Worm (Caenorhabditis elegans) whole organism, L2 larva: ENCODE measurements around the gene B0001.3.
"Not testable (repeated sequence)": the region's sequence is repeated elsewhere in the genome, so short reads cannot be mapped to it uniquely, and the experiment has no call there.

Experiments
- C34F6.9 ChIP-seq: fragments of 150-350 bp; optimal IDR thresholded peaks from 2 replicates; lab custom pipeline; 2014; ENCODE audit warnings: missing biosample characterization, missing genetic modification characterization
- F13H6.1 ChIP-seq: sonication (generic microtip); optimal IDR thresholded peaks from 2 replicates; lab custom pipeline; 2016; ENCODE audit warnings: missing genetic modification characterization, missing compliant biosample characterization
- R02D3.7 ChIP-seq: fragments of 150-350 bp; optimal IDR thresholded peaks from 2 replicates; lab custom pipeline; 2014; ENCODE audit warnings: missing biosample characterization, missing genetic modification characterization
- Y55F3AM.14 ChIP-seq: fragments of 200-800 bp; sonication (Bioruptor generic); optimal IDR thresholded peaks from 2 replicates; lab custom pipeline; 2018; ENCODE audit warnings: mild to moderate bottlenecking, missing genetic modification characterization, missing compliant biosample characterization
- ZK546.5 ChIP-seq: sonication (generic microtip); optimal IDR thresholded peaks from 2 replicates; lab custom pipeline; 2017; ENCODE audit warnings: missing biosample characterization, missing genetic modification characterization
- alr-1 ChIP-seq: fragments of 150-350 bp; optimal IDR thresholded peaks from 2 replicates; lab custom pipeline; 2014; ENCODE audit warnings: missing biosample characterization, missing genetic modification characterization
- aly-2 ChIP-seq: fragments of 150-350 bp; optimal IDR thresholded peaks from 2 replicates; lab custom pipeline; 2014; ENCODE audit warnings: missing biosample characterization, missing genetic modification characterization
- ama-1 ChIP-seq: fragments of 150-350 bp; optimal IDR thresholded peaks from 2 replicates; lab custom pipeline; 2018; ENCODE audit warnings: inconsistent platforms
- ceh-16 ChIP-seq: fragments of 150-350 bp; optimal IDR thresholded peaks from 2 replicates; lab custom pipeline; 2014; ENCODE audit warnings: missing biosample characterization, missing genetic modification characterization
- ceh-82 ChIP-seq: fragments of 150-350 bp; optimal IDR thresholded peaks from 2 replicates; lab custom pipeline; 2014; ENCODE audit warnings: missing biosample characterization, missing genetic modification characterization
- crh-2 ChIP-seq: sonication (generic microtip); optimal IDR thresholded peaks from 2 replicates; lab custom pipeline; 2017; ENCODE audit warnings: missing biosample characterization, missing genetic modification characterization
- fos-1 ChIP-seq: fragments of 150-350 bp; optimal IDR thresholded peaks from 2 replicates; lab custom pipeline; 2014; ENCODE audit warnings: missing biosample characterization, missing genetic modification characterization
- gmeb-1 ChIP-seq: fragments of 150-350 bp; optimal IDR thresholded peaks from 2 replicates; lab custom pipeline; 2014; ENCODE audit warnings: missing biosample characterization, missing genetic modification characterization
- lin-13 ChIP-seq: fragments of 150-350 bp; optimal IDR thresholded peaks from 2 replicates; lab custom pipeline; 2014; ENCODE audit warnings: missing biosample characterization, missing genetic modification reagents, missing genetic modification characterization
- lin-39 ChIP-seq: fragments of 150-350 bp; optimal IDR thresholded peaks from 2 replicates; lab custom pipeline; 2014; ENCODE audit warnings: missing biosample characterization, missing genetic modification reagents, missing genetic modification characterization
- lsy-2 ChIP-seq, 2 experiments: fragments of 150-350 bp in 1 of 2; sonication (generic microtip) in 1 of 2; optimal IDR thresholded peaks; 2 replicates each; lab custom pipeline; 2014 to 2017; ENCODE audit warnings: missing biosample characterization in 2 of 2, missing genetic modification characterization in 2 of 2
- mab-5 ChIP-seq: fragments of 150-350 bp; optimal IDR thresholded peaks from 2 replicates; lab custom pipeline; 2014; ENCODE audit warnings: missing biosample characterization, missing genetic modification characterization
- mbf-1 ChIP-seq: sonication (generic microtip); optimal IDR thresholded peaks from 2 replicates; lab custom pipeline; 2017; ENCODE audit warnings: missing biosample characterization, missing genetic modification characterization
- nhr-10 ChIP-seq: sonication (generic microtip); optimal IDR thresholded peaks from 2 replicates; lab custom pipeline; 2017; ENCODE audit warnings: missing biosample characterization, missing genetic modification characterization
- nhr-11 ChIP-seq: fragments of 150-350 bp; optimal IDR thresholded peaks from 2 replicates; lab custom pipeline; 2014; ENCODE audit warnings: missing biosample characterization, missing genetic modification characterization
- nhr-129 ChIP-seq: fragments of 150-350 bp; optimal IDR thresholded peaks from 2 replicates; lab custom pipeline; 2014; ENCODE audit warnings: missing biosample characterization, missing genetic modification characterization
- nhr-21 ChIP-seq: fragments of 150-350 bp; optimal IDR thresholded peaks from 2 replicates; lab custom pipeline; 2014; ENCODE audit warnings: missing biosample characterization, missing genetic modification characterization
- nhr-23 ChIP-seq: fragments of 150-350 bp; optimal IDR thresholded peaks from 2 replicates; lab custom pipeline; 2014; ENCODE audit warnings: missing biosample characterization, missing genetic modification reagents, missing genetic modification characterization
- nhr-25 ChIP-seq: fragments of 150-350 bp; sonication (generic microtip); optimal IDR thresholded peaks from 3 replicates; lab custom pipeline; 2014; ENCODE audit warnings: missing biosample characterization, missing genetic modification characterization
- nhr-77 ChIP-seq: fragments of 150-350 bp; optimal IDR thresholded peaks from 2 replicates; lab custom pipeline; 2014; ENCODE audit warnings: missing biosample characterization, missing genetic modification characterization
- peb-1 ChIP-seq: fragments of 150-350 bp; optimal IDR thresholded peaks from 2 replicates; lab custom pipeline; 2014; ENCODE audit warnings: missing biosample characterization, missing genetic modification characterization
- sem-4 ChIP-seq: fragments of 150-350 bp; optimal IDR thresholded peaks from 2 replicates; lab custom pipeline; 2014; ENCODE audit warnings: missing biosample characterization, missing genetic modification reagents, missing genetic modification characterization
- sma-3 ChIP-seq: sonication (generic microtip); optimal IDR thresholded peaks from 2 replicates; lab custom pipeline; 2016; ENCODE audit warnings: missing genetic modification reagents, missing genetic modification characterization, missing compliant biosample characterization
- sma-9 ChIP-seq, 2 experiments: fragments of 150-350 bp in 1 of 2; sonication (generic microtip) in 1 of 2; optimal IDR thresholded peaks; 2 replicates each; lab custom pipeline; 2014 to 2016; ENCODE audit warnings: missing genetic modification characterization in 2 of 2, mild to moderate bottlenecking in 1 of 2, missing biosample characterization in 1 of 2, missing compliant biosample characterization in 1 of 2, missing genetic modification reagents in 1 of 2, moderate library complexity in 1 of 2
- snpc-4 ChIP-seq: fragments of 150-350 bp; optimal IDR thresholded peaks from 2 replicates; lab custom pipeline; 2014; ENCODE audit warnings: missing biosample characterization, missing genetic modification characterization
- unc-55 ChIP-seq: fragments of 150-350 bp; sonication (generic microtip); optimal IDR thresholded peaks from 3 replicates; lab custom pipeline; 2014; ENCODE audit warnings: missing biosample characterization, missing genetic modification reagents, missing genetic modification characterization
- zag-1 ChIP-seq: fragments of 150-350 bp; optimal IDR thresholded peaks from 2 replicates; lab custom pipeline; 2014; ENCODE audit warnings: missing biosample characterization, missing genetic modification characterization
- ztf-1 ChIP-seq: fragments of 200-800 bp; sonication (Bioruptor generic); conservative IDR thresholded peaks from 2 replicates; pipeline ENCODE4 v1.3.6; 2022; ENCODE audit warnings: missing genetic modification characterization, missing compliant biosample characterization
- ztf-11 ChIP-seq: sonication (generic microtip); optimal IDR thresholded peaks from 2 replicates; lab custom pipeline; 2017; ENCODE audit warnings: missing biosample characterization, missing genetic modification characterization
- ztf-4 ChIP-seq: fragments of 150-350 bp; optimal IDR thresholded peaks from 2 replicates; lab custom pipeline; 2014; ENCODE audit warnings: missing biosample characterization, missing genetic modification characterization

B0001.3 gene

ce11 chrIV:12145681-12146080 lies at the start of gene B0001.3:
B0001.3 (minus strand) TSS chrIV:12145735.
- no peak for TF ChIP-seq lin-39 (tag; lab: Kevin White, UChicago)
- no peak for TF ChIP-seq sem-4
- TF ChIP-seq ZK546.5 (tag; lab: Kevin White, UChicago): no peak
- no peak for TF ChIP-seq unc-55 (GFP tag; lab: Kevin White, UChicago)
- TF ChIP-seq R02D3.7 (tag; lab: Kevin White, UChicago): no peak
- peak; percentile 35 for TF ChIP-seq nhr-129 (tag; lab: Kevin White, UChicago)

- TF ChIP-seq lsy-2 (tag; optimal IDR thresholded peaks at IDR 0.05; lab: Kevin White, UChicago) (no peak), ceh-82 (tag; lab: Kevin White, UChicago) (no peak), fos-1 (tag; lab: Kevin White, UChicago) (no peak), lin-13 (no peak), nhr-23 (tag; lab: Kevin White, UChicago) (no peak), F13H6.1 (tag; lab: Kevin White, UChicago) (no peak), C34F6.9 (tag; lab: Kevin White, UChicago) (no peak), sma-9 (GFP tag; optimal IDR thresholded peaks at IDR 0.05; lab: Kevin White, UChicago) (no peak), sma-9 (tag; optimal IDR thresholded peaks at IDR 0.05; lab: Kevin White, UChicago) (no peak), Y55F3AM.14 (GFP tag; lab: Kevin White, UChicago) (no peak), nhr-21 (tag; lab: Kevin White, UChicago) (no peak), nhr-11 (no peak), zag-1 (tag; lab: Kevin White, UChicago) (no peak)
Measured at ce11 chrIV:12194668-12195067, 49.1 kb upstream of the B0001.3 start.

- no peak for TF ChIP-seq ceh-16 (tag; lab: Kevin White, UChicago)
- no peak for TF ChIP-seq sma-3 (GFP tag; lab: Kevin White, UChicago)
- no peak for TF ChIP-seq crh-2 (tag; lab: Kevin White, UChicago)
- TF ChIP-seq mbf-1 (tag; lab: Kevin White, UChicago): no peak
- no peak for TF ChIP-seq nhr-129 (tag; lab: Kevin White, UChicago)
- TF ChIP-seq sma-9 (GFP tag; optimal IDR thresholded peaks at IDR 0.05; lab: Kevin White, UChicago): no peak
- TF ChIP-seq sma-9 (tag; optimal IDR thresholded peaks at IDR 0.05; lab: Kevin White, UChicago): no peak
- TF ChIP-seq gmeb-1 (tag; lab: Kevin White, UChicago): no peak
- no peak for TF ChIP-seq ztf-1 (GFP tag; lab: Robert Waterston, UW)
- TF ChIP-seq ztf-4: no peak
- no peak for TF ChIP-seq nhr-77 (tag; lab: Kevin White, UChicago)
- TF ChIP-seq ama-1 (lab: Kevin White, UChicago): no peak
- no peak for TF ChIP-seq nhr-10 (tag; lab: Kevin White, UChicago)
- no peak for TF ChIP-seq ztf-11 (tag; lab: Kevin White, UChicago)
Measured at ce11 chrIV:12193338-12193737, 47.8 kb upstream of the B0001.3 start.

- peak; percentile 56 for TF ChIP-seq nhr-129 (tag; lab: Kevin White, UChicago)
- peak; percentile 21 for TF ChIP-seq mab-5 (tag; lab: Kevin White, UChicago)
- TF ChIP-seq R02D3.7 (tag; lab: Kevin White, UChicago): no peak
Measured at ce11 chrIV:12192104-12192763, 46.7 kb upstream of the B0001.3 start.

- not testable (repeated sequence) for TF ChIP-seq nhr-25, fos-1, aly-2 (tag; lab: Kevin White, UChicago)
- TF ChIP-seq, all 48 proteins: peak for 0; not testable (repeated sequence) for 48
Measured at ce11 chrIV:12178235-12178634, 32.7 kb upstream of the B0001.3 start, which contains the start of gene nlr-1. nlr-1 (minus strand) TSS chrIV:12178335.

ce11 chrIV:12167944-12168343 lies 22.4 kb upstream of the B0001.3 start, which contains the start of gene F20B10.3:
F20B10.3 (plus strand) TSS chrIV:12168244.
- TF ChIP-seq C34F6.9 (tag; lab: Kevin White, UChicago) (no peak), ztf-11 (tag; lab: Kevin White, UChicago) (no peak), snpc-4 (tag; lab: Kevin White, UChicago) (no peak), alr-1 (tag; lab: Kevin White, UChicago) (no peak), sma-9 (GFP tag; optimal IDR thresholded peaks at IDR 0.05; lab: Kevin White, UChicago) (no peak), sma-9 (tag; optimal IDR thresholded peaks at IDR 0.05; lab: Kevin White, UChicago) (no peak), fos-1 (tag; lab: Kevin White, UChicago) (no peak), peb-1 (tag; lab: Kevin White, UChicago) (no peak), ztf-4 (no peak)
